Fruit fly (Drosophila melanogaster): ENCODE results near the gene Ranbp21.

dm6 chrX:19663196-19663858, 11.3 kb upstream of the Ranbp21 start:
- TF ChIP-seq svp (GFP tag) (peak; percentile 75), CG10631 (GFP tag; optimal IDR thresholded peaks at IDR 0.05) (peak; percentile 40)

All from whole organism, prepupa.